Fruit fly (Drosophila melanogaster) S2 (cell line): ENCODE results near the gene Sld5.

Experiments
- CG8478 ChIP-seq: fragments of >200 bp; optimal IDR thresholded peaks from 2 replicates; lab custom pipeline; 2018
- CTCF ChIP-seq, 2 experiments: fragments of >200 bp; optimal IDR thresholded peaks; 2 replicates each; lab custom pipeline; 2018

DNA sequence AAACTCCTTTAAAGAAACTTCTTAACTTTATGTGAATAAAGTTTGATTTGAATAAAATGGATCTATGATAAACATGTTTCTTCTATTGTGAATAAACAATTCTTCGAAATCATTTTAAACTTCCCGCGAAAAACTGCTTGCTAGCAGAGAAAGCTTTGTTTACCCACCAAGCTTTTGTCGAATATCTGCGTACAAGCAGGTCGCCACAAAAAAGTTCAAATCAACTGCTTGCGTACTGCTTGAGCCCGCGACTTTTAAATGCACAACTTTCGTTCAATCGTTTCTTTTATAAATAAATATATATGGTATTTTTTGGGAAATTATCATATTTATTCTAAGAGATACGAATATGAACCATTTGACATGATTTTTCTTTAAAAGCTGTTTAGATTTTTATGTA is 47.1 kb upstream of the Sld5 start:
- TF ChIP-seq CG8478 (lab: Kevin White, UChicago) = no peak
- no peak for TF ChIP-seq CTCF (optimal IDR thresholded peaks at IDR 0.05; lab: Kevin White, UChicago)
